Worm (Caenorhabditis elegans) whole organism, L1 larva: ENCODE data around the gene B0303.16.

Experiments
- C04F5.9 ChIP-seq: sonication (generic microtip); optimal IDR thresholded peaks from 2 replicates; lab custom pipeline; 2016; ENCODE audit warnings: missing genetic modification characterization, missing compliant biosample characterization
- C16A3.4 ChIP-seq: fragments of 150-350 bp; optimal IDR thresholded peaks from 2 replicates; lab custom pipeline; 2014; ENCODE audit warnings: missing biosample characterization, missing genetic modification characterization
- C34B4.2 ChIP-seq: sonication (generic microtip); optimal IDR thresholded peaks from 2 replicates; lab custom pipeline; 2017; ENCODE audit warnings: mild to moderate bottlenecking, missing genetic modification characterization, missing compliant biosample characterization
- aha-1 ChIP-seq: fragments of 150-350 bp; optimal IDR thresholded peaks from 2 replicates; lab custom pipeline; 2014; ENCODE audit warnings: missing biosample characterization, missing genetic modification characterization
- blmp-1 ChIP-seq: fragments of 150-350 bp; optimal IDR thresholded peaks from 2 replicates; lab custom pipeline; 2014; ENCODE audit warnings: missing biosample characterization, missing genetic modification characterization
- ceh-63 ChIP-seq: fragments of 200-800 bp; sonication (Bioruptor generic); optimal IDR thresholded peaks from 2 replicates; lab custom pipeline; 2018; ENCODE audit warnings: mild to moderate bottlenecking, missing genetic modification characterization, missing compliant biosample characterization
- ceh-82 ChIP-seq, 3 experiments: fragments of 150-350 bp in 1 of 3; sonication (generic microtip) in 2 of 3; optimal IDR thresholded peaks; 2 replicates each; lab custom pipeline; 2014 to 2017; ENCODE audit warnings: missing biosample characterization in 3 of 3, missing genetic modification characterization in 3 of 3
- ceh-88 ChIP-seq: fragments of 200-800 bp; sonication (Bioruptor generic); IDR thresholded peaks from 2 replicates; pipeline ENCODE4 v1.3.6; 2022; ENCODE audit warnings: missing genetic modification characterization, missing compliant biosample characterization
- ceh-90 ChIP-seq: sonication (generic microtip); optimal IDR thresholded peaks from 2 replicates; lab custom pipeline; 2016; ENCODE audit warnings: missing genetic modification characterization, missing compliant biosample characterization
- dpl-1 ChIP-seq, 3 experiments: fragments of 150-350 bp in 2 of 3; sonication (generic microtip) in 1 of 3; optimal IDR thresholded peaks; 2 replicates each; lab custom pipeline; 2014 to 2017; ENCODE audit warnings: missing biosample characterization in 3 of 3, missing genetic modification characterization in 3 of 3, missing genetic modification reagents in 3 of 3
- efl-1 ChIP-seq, 4 experiments: fragments of 150-350 bp; optimal IDR thresholded peaks in 3 of 4; peaks in 1 of 4; 1 replicate in 1 of 4; 2 replicates in 3 of 4; lab custom pipeline; 2014; ENCODE audit warnings: missing biosample characterization in 2 of 4, missing genetic modification characterization in 2 of 4, missing genetic modification reagents in 2 of 4
- efl-3 ChIP-seq: fragments of 200-800 bp; sonication (Bioruptor generic); optimal IDR thresholded peaks from 2 replicates; lab custom pipeline; 2018; ENCODE audit warnings: mild to moderate bottlenecking, missing genetic modification characterization, missing compliant biosample characterization
- egl-27 ChIP-seq, 2 experiments: fragments of 150-350 bp in 1 of 2; sonication (generic microtip); optimal IDR thresholded peaks; 3 replicates each; lab custom pipeline; 2017 to 2018; ENCODE audit warnings: missing biosample characterization in 2 of 2, missing genetic modification characterization in 2 of 2, missing genetic modification reagents in 2 of 2
- fkh-10 ChIP-seq: sonication (generic microtip); optimal IDR thresholded peaks from 2 replicates; lab custom pipeline; 2017; ENCODE audit warnings: missing biosample characterization, missing genetic modification reagents, missing genetic modification characterization
- fos-1 ChIP-seq: fragments of 150-350 bp; optimal IDR thresholded peaks from 2 replicates; lab custom pipeline; 2014; ENCODE audit warnings: missing biosample characterization, missing genetic modification characterization
- hlh-17 ChIP-seq: fragments of 200-800 bp; sonication (Bioruptor generic); optimal IDR thresholded peaks from 2 replicates; lab custom pipeline; 2018; ENCODE audit warnings: missing genetic modification characterization, mild to moderate bottlenecking, missing compliant biosample characterization, moderate library complexity, borderline replicate concordance
- hpl-2 ChIP-seq: fragments of 150-350 bp; optimal IDR thresholded peaks from 2 replicates; lab custom pipeline; 2014; ENCODE audit warnings: missing biosample characterization, missing genetic modification reagents, missing genetic modification characterization
- irx-1 ChIP-seq: sonication (generic microtip); optimal IDR thresholded peaks from 2 replicates; lab custom pipeline; 2016; ENCODE audit warnings: missing genetic modification characterization, missing compliant biosample characterization
- lin-13 ChIP-seq: fragments of 150-350 bp; optimal IDR thresholded peaks from 2 replicates; lab custom pipeline; 2014; ENCODE audit warnings: missing biosample characterization, missing genetic modification reagents, missing genetic modification characterization
- lin-15B ChIP-seq: fragments of 150-350 bp; sonication (generic microtip); optimal IDR thresholded peaks from 3 replicates; lab custom pipeline; 2014; ENCODE audit warnings: missing biosample characterization, missing genetic modification characterization
- lin-35 ChIP-seq, 2 experiments: fragments of 150-350 bp; optimal IDR thresholded peaks; 2 replicates each; lab custom pipeline; 2014; ENCODE audit warnings: missing biosample characterization in 2 of 2, missing genetic modification characterization in 2 of 2, missing genetic modification reagents in 2 of 2
- lin-39 ChIP-seq: fragments of 150-350 bp; optimal IDR thresholded peaks from 2 replicates; lab custom pipeline; 2014; ENCODE audit warnings: missing biosample characterization, missing genetic modification reagents, missing genetic modification characterization
- lir-3 ChIP-seq: sonication (generic microtip); optimal IDR thresholded peaks from 2 replicates; lab custom pipeline; 2016; ENCODE audit warnings: mild to moderate bottlenecking, missing genetic modification characterization, moderate library complexity, missing compliant biosample characterization; ENCODE audit not compliant: poor library complexity
- lsy-2 ChIP-seq, 2 experiments: fragments of 150-350 bp; optimal IDR thresholded peaks; 2 replicates each; lab custom pipeline; 2014; ENCODE audit warnings: missing biosample characterization in 2 of 2, missing genetic modification characterization in 2 of 2
- mab-9 ChIP-seq: fragments of 200-800 bp; sonication (Bioruptor generic); IDR thresholded peaks from 2 replicates; pipeline ENCODE4 v1.3.6; 2022; ENCODE audit warnings: missing genetic modification reagents, missing genetic modification characterization, missing compliant biosample characterization
- mef-2 ChIP-seq: fragments of 150-350 bp; optimal IDR thresholded peaks from 2 replicates; lab custom pipeline; 2014; ENCODE audit warnings: missing biosample characterization, missing genetic modification characterization
- mep-1 ChIP-seq: fragments of 150-350 bp; optimal IDR thresholded peaks from 2 replicates; lab custom pipeline; 2014; ENCODE audit warnings: missing biosample characterization, missing genetic modification characterization
- nhr-12 ChIP-seq: sonication (generic microtip); optimal IDR thresholded peaks from 2 replicates; lab custom pipeline; 2017; ENCODE audit warnings: missing biosample characterization, missing genetic modification characterization
- nhr-20 ChIP-seq: sonication (generic microtip); optimal IDR thresholded peaks from 2 replicates; lab custom pipeline; 2016; ENCODE audit warnings: mild to moderate bottlenecking, missing genetic modification characterization, missing compliant biosample characterization
- nhr-237 ChIP-seq: fragments of 150-350 bp; optimal IDR thresholded peaks from 2 replicates; lab custom pipeline; 2014; ENCODE audit warnings: missing biosample characterization, missing genetic modification characterization
- nhr-28 ChIP-seq: fragments of 150-350 bp; optimal IDR thresholded peaks from 2 replicates; lab custom pipeline; 2014; ENCODE audit warnings: missing biosample characterization, missing genetic modification characterization
- nhr-71 ChIP-seq: sonication (generic microtip); optimal IDR thresholded peaks from 2 replicates; lab custom pipeline; 2016; ENCODE audit warnings: mild to moderate bottlenecking, missing genetic modification characterization, moderate library complexity, missing compliant biosample characterization
- nhr-76 ChIP-seq: sonication (generic microtip); optimal IDR thresholded peaks from 2 replicates; lab custom pipeline; 2017; ENCODE audit warnings: missing biosample characterization, missing genetic modification characterization
- nhr-84 ChIP-seq: sonication (generic microtip); optimal IDR thresholded peaks from 2 replicates; lab custom pipeline; 2017; ENCODE audit warnings: missing biosample characterization, missing genetic modification characterization
- nhr-85 ChIP-seq: sonication (generic microtip); peaks from one replicate; lab custom pipeline; 2016; ENCODE audit warnings: missing genetic modification characterization, inconsistent platforms, missing compliant biosample characterization
- nhr-90 ChIP-seq: sonication (generic microtip); optimal IDR thresholded peaks from 2 replicates; lab custom pipeline; 2016; ENCODE audit warnings: mild to moderate bottlenecking, missing genetic modification characterization, missing compliant biosample characterization; ENCODE audit not compliant: poor library complexity
- pax-3 ChIP-seq: fragments of 200-800 bp; sonication (Bioruptor generic); optimal IDR thresholded peaks from 2 replicates; lab custom pipeline; 2018; ENCODE audit warnings: mild to moderate bottlenecking, missing genetic modification characterization, moderate library complexity, missing compliant biosample characterization
- skn-1 ChIP-seq: fragments of 150-350 bp; optimal IDR thresholded peaks from 2 replicates; lab custom pipeline; 2014; ENCODE audit warnings: missing biosample characterization, missing genetic modification characterization
- snpc-4 ChIP-seq: fragments of 150-350 bp; optimal IDR thresholded peaks from 2 replicates; lab custom pipeline; 2014; ENCODE audit warnings: missing biosample characterization, missing genetic modification characterization
- snu-23 ChIP-seq: sonication (generic microtip); optimal IDR thresholded peaks from 2 replicates; lab custom pipeline; 2016; ENCODE audit warnings: missing genetic modification characterization, missing compliant biosample characterization
- sox-4 ChIP-seq: sonication (generic microtip); optimal IDR thresholded peaks from 2 replicates; lab custom pipeline; 2016; ENCODE audit warnings: missing genetic modification characterization, missing compliant biosample characterization
- sptf-1 ChIP-seq: fragments of 150-350 bp; optimal IDR thresholded peaks from 2 replicates; lab custom pipeline; 2014; ENCODE audit warnings: missing biosample characterization, missing genetic modification characterization
- swsn-7 ChIP-seq: sonication (generic microtip); optimal IDR thresholded peaks from 2 replicates; lab custom pipeline; 2016; ENCODE audit warnings: missing genetic modification characterization, missing compliant biosample characterization
- tlp-1 ChIP-seq: fragments of 150-350 bp; optimal IDR thresholded peaks from 2 replicates; lab custom pipeline; 2014; ENCODE audit warnings: missing biosample characterization, missing genetic modification characterization
- unc-130 ChIP-seq: fragments of 150-350 bp; optimal IDR thresholded peaks from 2 replicates; lab custom pipeline; 2017; ENCODE audit warnings: missing biosample characterization, missing genetic modification characterization, inconsistent platforms
- unc-62 ChIP-seq: fragments of 150-350 bp; optimal IDR thresholded peaks from 2 replicates; lab custom pipeline; 2014; ENCODE audit warnings: missing biosample characterization, missing genetic modification reagents, missing genetic modification characterization
- unc-86 ChIP-seq: sonication (generic microtip); optimal IDR thresholded peaks from 2 replicates; lab custom pipeline; 2016; ENCODE audit warnings: missing genetic modification characterization, missing compliant biosample characterization
- vab-15 ChIP-seq: sonication (generic microtip); optimal IDR thresholded peaks from 2 replicates; lab custom pipeline; 2017; ENCODE audit warnings: missing genotype, mild to moderate bottlenecking, missing genetic modification characterization, missing compliant biosample characterization
- xbp-1 ChIP-seq: sonication (generic microtip); optimal IDR thresholded peaks from 2 replicates; lab custom pipeline; 2016; ENCODE audit warnings: missing genetic modification characterization, missing compliant biosample characterization
- zip-4 ChIP-seq: fragments of 200-800 bp; sonication (Bioruptor generic); optimal IDR thresholded peaks from 2 replicates; lab custom pipeline; 2018; ENCODE audit warnings: mild to moderate bottlenecking, missing genetic modification characterization, moderate library complexity, missing compliant biosample characterization
- ztf-11 ChIP-seq, 2 experiments: sonication (generic microtip); optimal IDR thresholded peaks; 2 replicates each; lab custom pipeline; 2016 to 2017; ENCODE audit warnings: missing genetic modification characterization in 2 of 2, missing biosample characterization in 1 of 2, missing compliant biosample characterization in 1 of 2

Gene B0303.16

ce11 chrIII:8749487-8749886 is 44.6 kb downstream of the B0303.16 start, which contains the start of gene sma-2 (continued):
- TF ChIP-seq nhr-90 (peak; percentile 76), mab-9 (GFP tag; lab: Robert Waterston, UW) (no peak), zip-4 (GFP tag; lab: Kevin White, UChicago) (no peak), lin-39 (no peak), unc-130 (peak; percentile 45), efl-1 (optimal IDR thresholded peaks at IDR 0.05; lab: Kevin White, UChicago) (peak; percentile 54 to 55), efl-1 (GFP tag; optimal IDR thresholded peaks at IDR 0.05 in 1 of 2; lab: Kevin White, UChicago) (peak in 1 of 2 experiments; percentile 94), lir-3 (peak; percentile 21), nhr-28 (tag; lab: Kevin White, UChicago) (no peak), ceh-90 (tag; lab: Kevin White, UChicago) (no peak), sox-4 (tag; lab: Kevin White, UChicago) (no peak), mef-2 (no peak), hpl-2 (GFP tag; lab: Kevin White, UChicago) (peak; percentile 53), aha-1 (tag; lab: Kevin White, UChicago) (no peak), nhr-237 (tag; lab: Kevin White, UChicago) (no peak), ceh-63 (GFP tag; lab: Kevin White, UChicago) (no peak), ceh-88 (GFP tag; lab: Robert Waterston, UW) (no peak), C16A3.4 (tag; lab: Kevin White, UChicago) (peak; percentile 41), nhr-71 (peak; percentile 77), egl-27 (tag; optimal IDR thresholded peaks at IDR 0.05; lab: Kevin White, UChicago) (no peak), lin-15B (tag; lab: Kevin White, UChicago) (no peak), sptf-1 (no peak), fos-1 (tag; lab: Kevin White, UChicago) (no peak), xbp-1 (tag; lab: Kevin White, UChicago) (peak; percentile 32), snpc-4 (tag; lab: Kevin White, UChicago) (no peak), irx-1 (tag; lab: Kevin White, UChicago) (peak; percentile 10), nhr-12 (tag; lab: Kevin White, UChicago) (no peak), tlp-1 (tag; lab: Kevin White, UChicago) (no peak), nhr-76 (tag; lab: Kevin White, UChicago) (no peak), vab-15 (tag; lab: Kevin White, UChicago) (no peak), fkh-10 (GFP tag; lab: Kevin White, UChicago) (no peak), ceh-82 (tag; optimal IDR thresholded peaks at IDR 0.05; lab: Kevin White, UChicago) (peak in 1 of 3 experiments; percentile 43), pax-3 (no peak), unc-86 (tag; lab: Kevin White, UChicago) (no peak), nhr-20 (tag; lab: Kevin White, UChicago) (peak; percentile 85), lin-13 (GFP tag; lab: Kevin White, UChicago) (peak; percentile 20), skn-1 (tag; lab: Kevin White, UChicago) (peak; percentile 14), efl-3 (GFP tag; lab: Kevin White, UChicago) (no peak)

DNA sequence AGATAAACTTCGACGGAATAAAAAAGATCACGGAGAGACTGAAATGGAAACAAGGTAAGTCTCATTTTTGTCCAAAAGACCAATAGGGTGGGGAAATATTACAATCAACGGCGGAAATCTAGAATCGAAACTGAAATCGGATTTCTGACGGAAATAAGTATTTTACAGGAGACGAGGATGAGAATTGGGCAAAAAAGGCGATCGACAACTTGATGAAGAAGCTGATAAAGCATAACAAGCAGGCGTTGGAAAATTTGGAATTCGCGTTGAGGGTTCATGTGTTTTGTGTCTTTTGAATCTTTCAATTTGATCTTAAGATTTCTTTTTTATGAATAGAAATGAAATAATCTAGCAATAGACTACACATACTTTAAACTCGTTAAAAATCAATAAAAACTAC is 45.7 kb downstream of the B0303.16 start, which contains the start of gene ugtp-1:
Gene ugtp-1 (minus strand): TSS at position 101 of the 400 bp plus-strand sequence.
- TF ChIP-seq fkh-10 (GFP tag; lab: Kevin White, UChicago) (no peak), ceh-63 (GFP tag; lab: Kevin White, UChicago) (no peak), hpl-2 (GFP tag; lab: Kevin White, UChicago) (no peak), C34B4.2 (no peak), nhr-84 (tag; lab: Kevin White, UChicago) (no peak), C04F5.9 (tag; lab: Kevin White, UChicago) (no peak)

- TF ChIP-seq sptf-1, result no peak
- TF ChIP-seq mep-1 (tag; lab: Kevin White, UChicago), result peak; percentile 25
- TF ChIP-seq nhr-71, result peak; percentile 22
- TF ChIP-seq dpl-1 (GFP tag; optimal IDR thresholded peaks at IDR 0.05; lab: Kevin White, UChicago), result peak in 2 of 3 experiments; percentile 25 to 58
- TF ChIP-seq sox-4 (tag; lab: Kevin White, UChicago), result no peak
- peak; percentile 14 to 61 for TF ChIP-seq lsy-2 (tag; optimal IDR thresholded peaks at IDR 0.05; lab: Kevin White, UChicago)
- TF ChIP-seq unc-62 (GFP tag; lab: Kevin White, UChicago), result no peak
- TF ChIP-seq nhr-85 (tag; lab: Kevin White, UChicago), result peak; percentile 40
- peak; percentile 24 for TF ChIP-seq snu-23 (GFP tag; lab: Kevin White, UChicago)
- no peak for TF ChIP-seq ztf-11 (tag; optimal IDR thresholded peaks at IDR 0.05; lab: Kevin White, UChicago)
- peak; percentile 35 for TF ChIP-seq blmp-1 (tag; lab: Kevin White, UChicago)
- TF ChIP-seq lin-35 (GFP tag; optimal IDR thresholded peaks at IDR 0.05; lab: Kevin White, UChicago), result peak; percentile 19 to 51
- TF ChIP-seq unc-130, result no peak
- TF ChIP-seq mab-9 (GFP tag; lab: Robert Waterston, UW), result no peak
- TF ChIP-seq swsn-7 (tag; lab: Kevin White, UChicago), result peak; percentile 2
- no peak for TF ChIP-seq hlh-17 (GFP tag; lab: Kevin White, UChicago)
Observed at ce11 chrIII:8754682-8755081, 49.8 kb downstream of the B0303.16 start, which contains the start of gene tomm-70. TSS of gene tomm-70 (minus strand) at chrIII:8754750.
